Fruit fly (Drosophila melanogaster): Measurements from ENCODE around the gene Pop1.

The Pop1 gene

DNA sequence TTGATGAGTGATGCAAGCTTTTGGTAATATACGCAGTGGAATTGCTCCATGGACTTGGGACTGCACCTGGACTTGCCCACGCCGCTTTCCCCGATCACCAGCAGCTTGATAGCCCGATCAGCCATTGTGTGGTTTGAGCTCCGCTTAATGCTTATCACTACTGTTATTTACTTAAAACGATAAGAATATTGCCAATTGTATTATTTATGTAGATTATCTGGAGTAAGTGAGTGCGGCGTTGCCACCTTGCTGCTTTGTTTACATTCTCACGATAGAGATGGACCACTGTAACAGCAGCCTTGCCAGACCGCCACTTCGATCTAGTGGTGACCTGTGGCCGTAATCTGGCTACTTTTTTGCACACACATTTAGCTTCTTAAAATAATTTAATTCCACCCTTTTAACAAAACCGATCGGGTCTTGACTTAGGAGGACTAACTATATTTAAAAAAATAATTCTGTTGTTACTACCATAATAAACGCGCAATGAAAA is 49.1 kb downstream of the Pop1 start, which contains the start of gene Rab18 (continued):
- TF ChIP-seq CG12942 (GFP tag; optimal IDR thresholded peaks at IDR 0.05), result peak; percentile 1
- TF ChIP-seq sob (GFP tag; IDR thresholded peaks at IDR 0.05), result peak; percentile 13; the same call in 1 of the 2 replicates
- TF ChIP-seq amos (GFP tag; IDR thresholded peaks at IDR 0.05; ENCODE audit: partially characterized antibody), result peak; percentile 66
- no peak for TF ChIP-seq scrt (GFP tag; optimal IDR thresholded peaks at IDR 0.05)
- peak; percentile 44 for TF ChIP-seq zfh2 (GFP tag; optimal IDR thresholded peaks at IDR 0.05)
- TF ChIP-seq p53 (GFP tag; optimal IDR thresholded peaks at IDR 0.05), result no peak
- TF ChIP-seq zen (tag; optimal IDR thresholded peaks at IDR 0.05), result peak; percentile 18
- no peak for TF ChIP-seq Kr (GFP tag; optimal IDR thresholded peaks at IDR 0.05)
- TF ChIP-seq BtbVII (GFP tag; optimal IDR thresholded peaks at IDR 0.05), result no peak
- no peak for TF ChIP-seq Gsc (GFP tag; IDR thresholded peaks at IDR 0.05)
- TF ChIP-seq HLH3B (GFP tag; IDR thresholded peaks at IDR 0.05), result no peak
- TF ChIP-seq pan (optimal IDR thresholded peaks at IDR 0.05), result no peak
- TF ChIP-seq pan (GFP tag; optimal IDR thresholded peaks at IDR 0.05 in 1 of 2, IDR thresholded peaks at IDR 0.05 in 1 of 2), result peak in 1 of 2 experiments; percentile 53
- TF ChIP-seq Fer2 (tag; optimal IDR thresholded peaks at IDR 0.05), result no peak
- TF ChIP-seq z (GFP tag; IDR thresholded peaks at IDR 0.05), result no peak
- peak; percentile 26 for TF ChIP-seq Dip3 (GFP tag; optimal IDR thresholded peaks at IDR 0.05)
- TF ChIP-seq CG31365 (tag; optimal IDR thresholded peaks at IDR 0.05), result no peak
- no peak for TF ChIP-seq CG31224 (GFP tag; IDR thresholded peaks at IDR 0.05)
- TF ChIP-seq sd (tag; optimal IDR thresholded peaks at IDR 0.05), result no peak
- no peak for TF ChIP-seq Nf-YB (GFP tag; optimal IDR thresholded peaks at IDR 0.05)
- no peak for TF ChIP-seq CG7928 (GFP tag; optimal IDR thresholded peaks at IDR 0.05)
- TF ChIP-seq CG10147 (GFP tag; optimal IDR thresholded peaks at IDR 0.05), result no peak
- no peak for TF ChIP-seq CG10321 (GFP tag; IDR thresholded peaks at IDR 0.05)
- no peak for TF ChIP-seq CG2889 (GFP tag; IDR thresholded peaks at IDR 0.05)
- TF ChIP-seq tin (GFP tag; optimal IDR thresholded peaks at IDR 0.05), result peak; percentile 45
- no peak for TF ChIP-seq CG2116 (GFP tag; optimal IDR thresholded peaks at IDR 0.05)
- no peak for TF ChIP-seq Blimp-1 (GFP tag; optimal IDR thresholded peaks at IDR 0.05)
- TF ChIP-seq ara (GFP tag; IDR thresholded peaks at IDR 0.05), result no peak
- TF ChIP-seq ase (GFP tag; IDR thresholded peaks at IDR 0.05), result 0 out of 3 replicates have a peak, but pooled peaks have one; percentile 19
- TF ChIP-seq abd-A (tag; optimal IDR thresholded peaks at IDR 0.05), result no peak
- TF ChIP-seq CG10274 (GFP tag; optimal IDR thresholded peaks at IDR 0.05), result no peak
- TF ChIP-seq sr (GFP tag; IDR thresholded peaks at IDR 0.05), result no peak
- TF ChIP-seq CG18599 (GFP tag; optimal IDR thresholded peaks at IDR 0.05), result no peak
- peak; percentile 62 for TF ChIP-seq pzg (GFP tag; optimal IDR thresholded peaks at IDR 0.05)
- no peak for TF ChIP-seq Hand (GFP tag; optimal IDR thresholded peaks at IDR 0.05)
- no peak for TF ChIP-seq Vsx1 (GFP tag; optimal IDR thresholded peaks at IDR 0.05)
- TF ChIP-seq HmgD (GFP tag; optimal IDR thresholded peaks at IDR 0.05), result no peak
- TF ChIP-seq Opbp (GFP tag; IDR thresholded peaks at IDR 0.05; ENCODE audit: partially characterized antibody), result peak; percentile 59; the same call in 1 of the 3 replicates
- TF ChIP-seq nmo (GFP tag; optimal IDR thresholded peaks at IDR 0.05), result no peak
- TF ChIP-seq CG4730 (GFP tag; IDR thresholded peaks at IDR 0.05), result no peak
- TF ChIP-seq CrebB (tag; optimal IDR thresholded peaks at IDR 0.05), result no peak
- TF ChIP-seq CG9609 (GFP tag; optimal IDR thresholded peaks at IDR 0.05), result peak; percentile 29
- TF ChIP-seq Optix (GFP tag; IDR thresholded peaks at IDR 0.05), result no peak
- TF ChIP-seq kah (GFP tag; optimal IDR thresholded peaks at IDR 0.05), result no peak
- TF ChIP-seq CG10267 (tag; optimal IDR thresholded peaks at IDR 0.05), result no peak
- no peak for TF ChIP-seq Dfd (GFP tag; optimal IDR thresholded peaks at IDR 0.05)
- TF ChIP-seq onecut (GFP tag; IDR thresholded peaks at IDR 0.05), result no peak
- peak; percentile 37; the same call in 1 of the 2 replicates for TF ChIP-seq CG14441 (GFP tag; IDR thresholded peaks at IDR 0.05)
- TF ChIP-seq CG7357 (GFP tag; IDR thresholded peaks at IDR 0.05), result no peak
- TF ChIP-seq CG12744 (GFP tag; optimal IDR thresholded peaks at IDR 0.05), result no peak
- TF ChIP-seq pum (GFP tag; optimal IDR thresholded peaks at IDR 0.05), result peak; percentile 27
